Worm (Caenorhabditis elegans) whole organism, L4/young adult: ENCODE results near the gene lem-2.

ENCODE experiments used
- dao-5 ChIP-seq: sonication (generic microtip); optimal IDR thresholded peaks from 2 replicates; lab custom pipeline; 2016; ENCODE audit warnings: missing genotype, missing genetic modification characterization, moderate library complexity, missing compliant biosample characterization
- him-1 ChIP-seq: sonication (generic microtip); optimal IDR thresholded peaks from 2 replicates; lab custom pipeline; 2016; ENCODE audit warnings: missing genotype, missing genetic modification reagents, missing genetic modification characterization, missing compliant biosample characterization

- TF ChIP-seq him-1 (tag; lab: Kevin White, UChicago) (no peak), dao-5 (tag; lab: Kevin White, UChicago) (no peak)
These were observed 34.3 kb downstream of the lem-2 start, which contains the start of gene Y39G8C.2 for ce11 chrII:14097518-14097917.
